Fruit fly (Drosophila melanogaster): ENCODE measurements around the gene CG12880.

- TF ChIP-seq net (GFP tag; optimal IDR thresholded peaks at IDR 0.05) (no peak), CG16779 (tag; optimal IDR thresholded peaks at IDR 0.05) (no peak), CG6792 (GFP tag; optimal IDR thresholded peaks at IDR 0.05) (no peak), CG8119 (GFP tag; IDR thresholded peaks at IDR 0.05) (no peak)
These were observed 13.9 kb downstream of the CG12880 start, which contains the start of gene ALiX for dm6 chr3R:27699540-27700228.
